Worm (Caenorhabditis elegans) whole organism, L3 larva: ENCODE data around the gene nhr-86.

Experiments used
- R02D3.7 ChIP-seq: fragments of 150-350 bp; optimal IDR thresholded peaks from 2 replicates; lab custom pipeline; 2014; ENCODE audit warnings: missing biosample characterization, missing genetic modification characterization
- ZK546.5 ChIP-seq: sonication (generic microtip); optimal IDR thresholded peaks from 2 replicates; lab custom pipeline; 2017; ENCODE audit warnings: missing biosample characterization, missing genetic modification characterization
- aly-2 ChIP-seq: fragments of 150-350 bp; optimal IDR thresholded peaks from 2 replicates; lab custom pipeline; 2014; ENCODE audit warnings: missing biosample characterization, missing genetic modification characterization
- ama-1 ChIP-seq: fragments of 150-350 bp; optimal IDR thresholded peaks from 2 replicates; lab custom pipeline; 2018
- ceh-28 ChIP-seq: fragments of 150-350 bp; optimal IDR thresholded peaks from 2 replicates; lab custom pipeline; 2014; ENCODE audit warnings: missing biosample characterization, missing genetic modification reagents, missing genetic modification characterization
- ceh-82 ChIP-seq: fragments of 150-350 bp; optimal IDR thresholded peaks from 2 replicates; lab custom pipeline; 2014; ENCODE audit warnings: missing biosample characterization, missing genetic modification characterization
- ceh-9 ChIP-seq: sonication (generic microtip); optimal IDR thresholded peaks from 2 replicates; lab custom pipeline; 2018; ENCODE audit warnings: missing biosample characterization, missing genetic modification characterization
- daf-12 ChIP-seq: fragments of 150-350 bp; optimal IDR thresholded peaks from 2 replicates; lab custom pipeline; 2014; ENCODE audit warnings: missing biosample characterization, missing genetic modification reagents, missing genetic modification characterization
- egl-27 ChIP-seq: sonication (generic microtip); optimal IDR thresholded peaks from 4 replicates; lab custom pipeline; 2017; ENCODE audit warnings: missing biosample characterization, missing genetic modification reagents, missing genetic modification characterization
- egl-5 ChIP-seq: fragments of 150-350 bp; optimal IDR thresholded peaks from 2 replicates; lab custom pipeline; 2017; ENCODE audit warnings: missing biosample characterization, missing genetic modification reagents, missing genetic modification characterization, inconsistent platforms
- elt-1 ChIP-seq: fragments of 150-350 bp; optimal IDR thresholded peaks from 2 replicates; lab custom pipeline; 2014; ENCODE audit warnings: missing biosample characterization, missing genetic modification characterization
- elt-3 ChIP-seq, 3 experiments: fragments of 150-350 bp in 1 of 3; sonication (generic microtip) in 2 of 3; optimal IDR thresholded peaks; 2 replicates in 2 of 3; 4 replicates in 1 of 3; lab custom pipeline; 2014 to 2017; ENCODE audit warnings: missing biosample characterization in 3 of 3, missing genetic modification characterization in 3 of 3
- eor-1 ChIP-seq, 2 experiments: fragments of 150-350 bp; optimal IDR thresholded peaks; 2 replicates each; lab custom pipeline; 2014 to 2018; ENCODE audit warnings: missing biosample characterization in 2 of 2, missing genetic modification characterization in 2 of 2
- fkh-10 ChIP-seq: sonication (generic microtip); optimal IDR thresholded peaks from 2 replicates; lab custom pipeline; 2017; ENCODE audit warnings: missing biosample characterization, missing genetic modification reagents, missing genetic modification characterization
- fkh-2 ChIP-seq: fragments of 150-350 bp; optimal IDR thresholded peaks from 2 replicates; lab custom pipeline; 2014; ENCODE audit warnings: missing biosample characterization, missing genetic modification reagents, missing genetic modification characterization
- fos-1 ChIP-seq: fragments of 150-350 bp; optimal IDR thresholded peaks from 2 replicates; lab custom pipeline; 2014; ENCODE audit warnings: missing biosample characterization, missing genetic modification characterization
- hmg-11 ChIP-seq: sonication (generic microtip); optimal IDR thresholded peaks from 2 replicates; lab custom pipeline; 2016; ENCODE audit warnings: missing genetic modification characterization, missing compliant biosample characterization
- jun-1 ChIP-seq: fragments of 150-350 bp; optimal IDR thresholded peaks from 2 replicates; lab custom pipeline; 2014; ENCODE audit warnings: missing biosample characterization, missing genetic modification reagents, missing genetic modification characterization
- lin-15B ChIP-seq: fragments of 150-350 bp; optimal IDR thresholded peaks from 2 replicates; lab custom pipeline; 2014; ENCODE audit warnings: missing biosample characterization, missing genetic modification characterization
- lin-39 ChIP-seq: fragments of 150-350 bp; optimal IDR thresholded peaks from 2 replicates; lab custom pipeline; 2018; ENCODE audit warnings: missing biosample characterization, missing genetic modification reagents, missing genetic modification characterization
- lsy-12 ChIP-seq: sonication (generic microtip); optimal IDR thresholded peaks from 2 replicates; lab custom pipeline; 2016; ENCODE audit warnings: mild to moderate bottlenecking, missing genetic modification characterization, missing compliant biosample characterization
- mdl-1 ChIP-seq: fragments of 150-350 bp; optimal IDR thresholded peaks from 2 replicates; lab custom pipeline; 2014; ENCODE audit warnings: missing biosample characterization, missing genetic modification characterization
- mml-1 ChIP-seq: fragments of 150-350 bp; sonication (generic microtip); optimal IDR thresholded peaks from 3 replicates; lab custom pipeline; 2014; ENCODE audit warnings: missing biosample characterization, missing genetic modification characterization
- nhr-11 ChIP-seq: fragments of 150-350 bp; optimal IDR thresholded peaks from 2 replicates; lab custom pipeline; 2014; ENCODE audit warnings: missing biosample characterization, missing genetic modification characterization
- nhr-12 ChIP-seq: fragments of 150-350 bp; optimal IDR thresholded peaks from 2 replicates; lab custom pipeline; 2014; ENCODE audit warnings: missing biosample characterization, missing genetic modification characterization
- nhr-237 ChIP-seq: fragments of 150-350 bp; optimal IDR thresholded peaks from 2 replicates; lab custom pipeline; 2014; ENCODE audit warnings: missing biosample characterization, missing genetic modification characterization
- nhr-25 ChIP-seq: sonication (generic microtip); optimal IDR thresholded peaks from 2 replicates; lab custom pipeline; 2017; ENCODE audit warnings: missing biosample characterization, missing genetic modification characterization
- nhr-28 ChIP-seq: fragments of 150-350 bp; optimal IDR thresholded peaks from 2 replicates; lab custom pipeline; 2014; ENCODE audit warnings: missing biosample characterization, missing genetic modification characterization
- nhr-43 ChIP-seq: sonication (generic microtip); optimal IDR thresholded peaks from 2 replicates; lab custom pipeline; 2016; ENCODE audit warnings: mild to moderate bottlenecking, missing genetic modification characterization, missing compliant biosample characterization; ENCODE audit not compliant: poor library complexity, severe bottlenecking
- nhr-67 ChIP-seq: fragments of 150-350 bp; optimal IDR thresholded peaks from 2 replicates; lab custom pipeline; 2014; ENCODE audit warnings: missing biosample characterization, missing genetic modification characterization
- nhr-76 ChIP-seq: fragments of 150-350 bp; sonication (generic microtip); optimal IDR thresholded peaks from 5 replicates; lab custom pipeline; 2014; ENCODE audit warnings: missing biosample characterization, missing genetic modification characterization
- nhr-77 ChIP-seq: fragments of 150-350 bp; optimal IDR thresholded peaks from 2 replicates; lab custom pipeline; 2014; ENCODE audit warnings: missing biosample characterization, missing genetic modification characterization
- pha-4 ChIP-seq: fragments of 150-350 bp; optimal IDR thresholded peaks from 2 replicates; lab custom pipeline; 2014; ENCODE audit warnings: missing biosample characterization, missing genetic modification reagents, missing genetic modification characterization
- sea-2 ChIP-seq: fragments of 150-350 bp; sonication (generic microtip); optimal IDR thresholded peaks from 4 replicates; lab custom pipeline; 2014; ENCODE audit warnings: missing biosample characterization, missing genetic modification reagents, missing genetic modification characterization
- skn-1 ChIP-seq: fragments of 150-350 bp; optimal IDR thresholded peaks from 2 replicates; lab custom pipeline; 2014; ENCODE audit warnings: missing biosample characterization, missing genetic modification characterization
- tbx-2 ChIP-seq: sonication (generic microtip); optimal IDR thresholded peaks from 2 replicates; lab custom pipeline; 2016; ENCODE audit warnings: mild to moderate bottlenecking, missing genetic modification characterization, missing compliant biosample characterization
- unc-62 ChIP-seq: fragments of 150-350 bp; sonication (generic microtip); optimal IDR thresholded peaks from 4 replicates; lab custom pipeline; 2014; ENCODE audit warnings: missing biosample characterization, missing genetic modification reagents, missing genetic modification characterization
- zag-1 ChIP-seq: fragments of 150-350 bp; optimal IDR thresholded peaks from 2 replicates; lab custom pipeline; 2014; ENCODE audit warnings: missing biosample characterization, missing genetic modification characterization
- ztf-11 ChIP-seq: fragments of 150-350 bp; optimal IDR thresholded peaks from 2 replicates; lab custom pipeline; 2014; ENCODE audit warnings: missing biosample characterization, missing genetic modification characterization
- ztf-4 ChIP-seq: fragments of 150-350 bp; optimal IDR thresholded peaks from 2 replicates; lab custom pipeline; 2014; ENCODE audit warnings: missing biosample characterization, missing genetic modification characterization

The nhr-86 gene

ce11 chrV:2081894-2082293, 15.2 kb upstream of the nhr-86 start:
- TF ChIP-seq nhr-67 (tag; lab: Kevin White, UChicago) (no peak), ztf-4 (tag; lab: Kevin White, UChicago) (no peak), nhr-237 (tag; lab: Kevin White, UChicago) (no peak), ceh-28 (no peak), jun-1 (tag; lab: Kevin White, UChicago) (no peak), ama-1 (lab: Kevin White, UChicago) (no peak), egl-5 (tag; lab: Kevin White, UChicago) (peak; percentile 1)

ce11 chrV:2081269-2081668, 14.6 kb upstream of the nhr-86 start:
- TF ChIP-seq egl-5 (tag; lab: Kevin White, UChicago) (no peak), fkh-2 (no peak), daf-12 (tag; lab: Kevin White, UChicago) (no peak), nhr-11 (tag; lab: Kevin White, UChicago) (no peak), mml-1 (tag; lab: Kevin White, UChicago) (no peak), hmg-11 (no peak), nhr-28 (tag; lab: Kevin White, UChicago) (no peak)

- TF ChIP-seq daf-12 (tag; lab: Kevin White, UChicago) (no peak), lin-39 (tag; lab: Kevin White, UChicago) (peak; percentile 53)
These were observed 9.4 kb upstream of the nhr-86 start for ce11 chrV:2076043-2076442.

ce11 chrV:2072807-2073206, 6.2 kb upstream of the nhr-86 start, which contains the start of gene Y40B10A.9:
Y40B10A.9 (minus strand) TSS chrV:2072907.
- no peak for TF ChIP-seq egl-27 (tag; lab: Kevin White, UChicago)
- no peak for TF ChIP-seq mml-1 (tag; lab: Kevin White, UChicago)
- no peak for TF ChIP-seq fkh-2
- no peak for TF ChIP-seq nhr-43 (tag; lab: Kevin White, UChicago)
- TF ChIP-seq mdl-1, result no peak
- no peak for TF ChIP-seq ceh-82 (tag; lab: Kevin White, UChicago)
- no peak for TF ChIP-seq lin-15B
- no peak for TF ChIP-seq nhr-12

ce11 chrV:2068728-2069443, 2.2 kb upstream of the nhr-86 start:
- TF ChIP-seq mml-1 (tag; lab: Kevin White, UChicago) (no peak), ama-1 (lab: Kevin White, UChicago) (peak; percentile 21)

ce11 chrV:2067985-2068499, 1.4 kb upstream of the nhr-86 start, which contains the start of gene lbp-9:
lbp-9 (plus strand) TSS chrV:2068449.
- TF ChIP-seq sea-2 (GFP tag; lab: Kevin White, UChicago) (no peak), skn-1 (no peak), lin-15B (peak; percentile 3), nhr-77 (tag; lab: Kevin White, UChicago) (no peak), nhr-67 (tag; lab: Kevin White, UChicago) (no peak), ceh-9 (tag; lab: Kevin White, UChicago) (no peak), fkh-10 (GFP tag; lab: Kevin White, UChicago) (no peak), elt-3 (tag; optimal IDR thresholded peaks at IDR 0.05; lab: Kevin White, UChicago) (no peak), tbx-2 (no peak), daf-12 (tag; lab: Kevin White, UChicago) (no peak), egl-5 (tag; lab: Kevin White, UChicago) (peak; percentile 20), unc-62 (GFP tag; lab: Kevin White, UChicago) (no peak), fkh-2 (no peak), nhr-25 (tag; lab: Kevin White, UChicago) (peak; percentile 94), jun-1 (tag; lab: Kevin White, UChicago) (no peak), ztf-11 (no peak), pha-4 (tag; lab: Kevin White, UChicago) (peak; percentile 11), ZK546.5 (tag; lab: Kevin White, UChicago) (no peak), aly-2 (tag; lab: Kevin White, UChicago) (no peak), nhr-237 (tag; lab: Kevin White, UChicago) (no peak), ama-1 (lab: Kevin White, UChicago) (no peak), nhr-76 (tag; lab: Kevin White, UChicago) (no peak), eor-1 (tag; optimal IDR thresholded peaks at IDR 0.05; lab: Kevin White, UChicago) (no peak), R02D3.7 (no peak), lsy-12 (tag; lab: Kevin White, UChicago) (no peak), zag-1 (tag; lab: Kevin White, UChicago) (no peak), nhr-43 (tag; lab: Kevin White, UChicago) (no peak), elt-1 (tag; lab: Kevin White, UChicago) (no peak), ceh-82 (tag; lab: Kevin White, UChicago) (no peak), fos-1 (tag; lab: Kevin White, UChicago) (no peak), ztf-4 (tag; lab: Kevin White, UChicago) (no peak), nhr-28 (tag; lab: Kevin White, UChicago) (no peak), egl-27 (tag; lab: Kevin White, UChicago) (no peak), mml-1 (tag; lab: Kevin White, UChicago) (no peak)
